Worm (Caenorhabditis elegans): ENCODE data around the gene K02A6.2.

Gene K02A6.2

DNA sequence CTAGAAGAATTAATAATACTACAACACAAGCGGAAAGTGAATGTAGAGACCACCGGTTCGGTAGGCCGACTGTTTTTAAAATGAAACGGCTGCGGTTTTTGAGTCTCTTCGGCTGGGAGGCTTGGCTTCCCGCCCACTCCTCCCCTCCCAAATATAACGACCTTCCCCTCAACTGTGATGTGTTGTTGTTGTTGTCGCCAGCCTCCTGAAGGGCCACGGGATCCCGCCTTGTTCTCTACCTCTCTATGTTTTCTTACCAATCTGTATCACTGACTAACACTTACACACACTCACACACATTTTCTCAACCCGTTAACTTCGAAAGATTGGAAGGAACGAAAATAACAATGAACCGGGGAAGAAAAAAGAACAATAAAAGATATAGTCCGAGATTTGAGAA lies 8.7 kb upstream of the K02A6.2 start:
- TF ChIP-seq F13C5.2 (tag; optimal IDR thresholded peaks at IDR 0.05), result no peak
- no peak for TF ChIP-seq tra-4 (tag; optimal IDR thresholded peaks at IDR 0.05)
- no peak for TF ChIP-seq hmbx-1 (tag; optimal IDR thresholded peaks at IDR 0.05)
- TF ChIP-seq ets-7 (tag; optimal IDR thresholded peaks at IDR 0.05), result no peak
- TF ChIP-seq hmg-4 (GFP tag; optimal IDR thresholded peaks at IDR 0.05), result no peak
- TF ChIP-seq hnd-1 (tag; optimal IDR thresholded peaks at IDR 0.05), result no peak
- TF ChIP-seq ceh-36 (tag; optimal IDR thresholded peaks at IDR 0.05), result no peak
- TF ChIP-seq tbx-11 (GFP tag; IDR thresholded peaks at IDR 0.05), result no peak
- no peak for TF ChIP-seq aly-1 (tag; optimal IDR thresholded peaks at IDR 0.05)

DNA sequence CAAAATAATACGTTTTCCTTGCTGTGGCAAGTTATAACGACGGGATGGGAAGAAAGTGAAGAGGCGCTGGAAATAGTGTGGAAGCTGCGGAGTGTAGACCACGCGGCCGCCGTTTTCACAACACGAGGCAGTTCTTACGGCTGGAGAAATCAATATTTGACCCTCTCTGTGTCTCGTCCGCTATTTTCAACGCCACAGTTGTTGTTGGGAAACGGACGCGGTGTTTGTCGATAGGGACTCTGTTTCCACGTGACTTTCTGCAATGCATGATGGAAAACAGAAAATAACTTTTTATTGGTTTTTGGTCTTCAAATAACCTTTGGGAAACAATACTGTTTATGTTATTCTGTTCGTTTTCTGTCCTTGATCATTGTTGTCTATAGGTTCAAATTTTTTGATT lies 7.0 kb upstream of the K02A6.2 start, which contains the start of gene K02A6.3:
K02A6.3 (minus strand) TSS at position 74 of the 400 bp plus-strand sequence.
- TF ChIP-seq ets-7 (tag; optimal IDR thresholded peaks at IDR 0.05) (no peak), tbx-37 (GFP tag; conservative IDR thresholded peaks at IDR 0.05) (no peak), flt-1 (GFP tag; IDR thresholded peaks at IDR 0.05) (no peak), ama-1 (optimal IDR thresholded peaks at IDR 0.05) (no peak), hmg-4 (GFP tag; optimal IDR thresholded peaks at IDR 0.05) (no peak), ceh-36 (tag; optimal IDR thresholded peaks at IDR 0.05) (no peak), tra-4 (tag; optimal IDR thresholded peaks at IDR 0.05) (no peak), scrt-1 (GFP tag; IDR thresholded peaks at IDR 0.05) (no peak), sea-1 (GFP tag; conservative IDR thresholded peaks at IDR 0.05) (no peak), hnd-1 (tag; optimal IDR thresholded peaks at IDR 0.05) (no peak), hmbx-1 (tag; optimal IDR thresholded peaks at IDR 0.05) (no peak), F13C5.2 (tag; optimal IDR thresholded peaks at IDR 0.05) (no peak), ceh-13 (GFP tag; optimal IDR thresholded peaks at IDR 0.05) (no peak)

DNA sequence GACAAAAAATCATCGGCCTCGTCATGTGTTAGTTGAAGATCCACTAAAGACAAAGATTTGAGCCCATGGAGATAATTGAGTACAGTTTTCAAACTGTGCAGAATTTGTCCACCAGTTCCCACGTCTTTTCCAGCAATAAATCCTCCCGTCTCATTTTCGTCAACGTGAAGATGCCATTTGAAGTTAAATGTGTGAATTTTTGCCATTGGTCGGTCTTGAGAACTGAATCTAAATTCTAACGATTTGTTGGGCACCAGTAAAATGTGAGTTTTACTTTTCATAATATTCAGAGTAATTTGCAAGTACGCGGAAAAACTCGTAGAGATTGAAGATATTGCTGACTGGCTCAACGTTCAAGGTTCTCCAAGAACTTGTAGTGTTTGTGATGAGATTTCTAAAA lies 5.8 kb upstream of the K02A6.2 start:
- TF ChIP-seq ceh-13 (GFP tag; optimal IDR thresholded peaks at IDR 0.05), result no peak
- no peak for TF ChIP-seq tbx-37 (GFP tag; conservative IDR thresholded peaks at IDR 0.05)
- no peak for TF ChIP-seq ets-7 (tag; optimal IDR thresholded peaks at IDR 0.05)
- TF ChIP-seq flt-1 (GFP tag; IDR thresholded peaks at IDR 0.05), result no peak

DNA sequence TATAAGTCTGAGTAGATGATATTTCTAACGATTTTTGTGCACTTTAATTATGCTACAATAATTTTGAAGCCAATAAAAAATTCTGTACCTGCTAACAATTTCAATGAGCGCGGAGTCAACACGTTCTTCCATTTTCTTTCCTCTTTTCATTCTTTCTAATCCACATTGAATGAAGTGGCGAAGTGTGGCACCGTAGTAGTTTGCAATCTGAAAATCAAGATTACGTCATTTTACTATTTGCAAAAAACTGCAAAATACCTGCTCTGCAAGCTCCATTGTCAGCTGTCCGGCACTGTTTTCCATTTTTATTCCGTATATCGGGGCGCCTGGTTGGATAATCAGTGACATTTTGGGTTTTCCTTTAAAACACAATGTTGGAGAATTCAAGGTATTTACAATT lies 4.4 kb upstream of the K02A6.2 start:
- TF ChIP-seq ceh-13 (GFP tag; optimal IDR thresholded peaks at IDR 0.05) (no peak), pes-1 (GFP tag; IDR thresholded peaks at IDR 0.05) (no peak), hmg-4 (GFP tag; optimal IDR thresholded peaks at IDR 0.05) (no peak), flt-1 (GFP tag; IDR thresholded peaks at IDR 0.05) (no peak), tbx-11 (GFP tag; IDR thresholded peaks at IDR 0.05) (no peak), tbx-37 (GFP tag; conservative IDR thresholded peaks at IDR 0.05) (no peak), F13C5.2 (tag; optimal IDR thresholded peaks at IDR 0.05) (no peak), ama-1 (optimal IDR thresholded peaks at IDR 0.05) (no peak), hnd-1 (tag; optimal IDR thresholded peaks at IDR 0.05) (no peak), scrt-1 (GFP tag; IDR thresholded peaks at IDR 0.05) (no peak), ceh-36 (tag; optimal IDR thresholded peaks at IDR 0.05) (no peak), B0310.2 (tag; optimal IDR thresholded peaks at IDR 0.05) (no peak), hmbx-1 (tag; optimal IDR thresholded peaks at IDR 0.05) (no peak), sea-1 (GFP tag; conservative IDR thresholded peaks at IDR 0.05) (no peak), ets-7 (tag; optimal IDR thresholded peaks at IDR 0.05) (no peak), aly-1 (tag; optimal IDR thresholded peaks at IDR 0.05) (no peak), tra-4 (tag; optimal IDR thresholded peaks at IDR 0.05) (no peak)

DNA sequence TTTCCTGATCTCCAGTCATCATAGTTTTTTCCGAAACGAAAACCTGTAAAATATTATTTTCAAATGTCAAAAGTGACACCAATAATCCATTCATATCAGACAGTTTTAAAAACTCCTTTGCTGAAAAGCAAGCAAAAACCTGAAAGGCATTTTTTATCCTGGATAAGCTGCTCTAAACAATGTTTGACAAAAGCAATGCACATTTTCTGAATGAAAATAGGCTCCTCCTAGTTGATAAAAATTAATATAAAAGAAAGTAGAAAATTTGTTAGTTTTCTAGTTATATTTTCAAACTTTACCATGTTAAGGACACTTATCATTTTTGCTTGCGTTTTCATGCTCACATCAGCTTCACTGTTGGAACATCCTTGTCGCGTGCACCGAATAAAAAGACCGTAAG lies 5.4 kb downstream of the K02A6.2 start, which contains the start of gene K02A6.1:
K02A6.1 (plus strand) TSS at position 301 of the 400 bp plus-strand sequence.
- no peak for TF ChIP-seq hmg-4 (GFP tag; optimal IDR thresholded peaks at IDR 0.05)

DNA sequence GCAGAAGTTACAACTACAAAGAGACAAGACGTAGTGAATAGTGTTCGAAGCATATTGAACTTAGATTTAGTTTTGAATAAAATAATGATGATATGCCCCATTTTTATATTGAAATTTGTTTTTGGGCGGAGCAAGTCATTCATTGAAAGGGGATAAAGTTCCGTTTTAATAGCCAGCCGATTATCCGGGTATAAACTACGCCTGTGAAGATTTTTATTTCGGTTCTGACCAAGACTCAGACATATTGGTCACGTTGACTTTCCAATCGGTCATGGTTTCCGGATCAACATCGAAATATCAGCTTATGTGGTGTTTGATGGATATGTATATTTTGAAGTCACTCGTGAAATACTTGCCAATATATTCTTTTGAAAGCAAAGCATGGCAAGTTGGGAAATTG lies 6.2 kb downstream of the K02A6.2 start, which contains the start of gene K02A6.4:
K02A6.4 (minus strand) TSS at position 101 of the 400 bp plus-strand sequence.
- no peak for TF ChIP-seq aly-1 (tag; optimal IDR thresholded peaks at IDR 0.05)
- no peak for TF ChIP-seq flt-1 (GFP tag; IDR thresholded peaks at IDR 0.05)
- no peak for TF ChIP-seq scrt-1 (GFP tag; IDR thresholded peaks at IDR 0.05)
- TF ChIP-seq hnd-1 (tag; optimal IDR thresholded peaks at IDR 0.05), result no peak
- no peak for TF ChIP-seq ama-1 (optimal IDR thresholded peaks at IDR 0.05)
- TF ChIP-seq ets-7 (tag; optimal IDR thresholded peaks at IDR 0.05), result no peak
- no peak for TF ChIP-seq pes-1 (GFP tag; IDR thresholded peaks at IDR 0.05)
- no peak for TF ChIP-seq tra-4 (tag; optimal IDR thresholded peaks at IDR 0.05)
- TF ChIP-seq ceh-13 (GFP tag; optimal IDR thresholded peaks at IDR 0.05), result no peak
- TF ChIP-seq tbx-11 (GFP tag; IDR thresholded peaks at IDR 0.05), result no peak
- no peak for TF ChIP-seq hmg-4 (GFP tag; optimal IDR thresholded peaks at IDR 0.05)
- TF ChIP-seq B0310.2 (tag; optimal IDR thresholded peaks at IDR 0.05), result no peak
- no peak for TF ChIP-seq F13C5.2 (tag; optimal IDR thresholded peaks at IDR 0.05)
- no peak for TF ChIP-seq sea-1 (GFP tag; conservative IDR thresholded peaks at IDR 0.05)
- no peak for TF ChIP-seq tbx-37 (GFP tag; conservative IDR thresholded peaks at IDR 0.05)

DNA sequence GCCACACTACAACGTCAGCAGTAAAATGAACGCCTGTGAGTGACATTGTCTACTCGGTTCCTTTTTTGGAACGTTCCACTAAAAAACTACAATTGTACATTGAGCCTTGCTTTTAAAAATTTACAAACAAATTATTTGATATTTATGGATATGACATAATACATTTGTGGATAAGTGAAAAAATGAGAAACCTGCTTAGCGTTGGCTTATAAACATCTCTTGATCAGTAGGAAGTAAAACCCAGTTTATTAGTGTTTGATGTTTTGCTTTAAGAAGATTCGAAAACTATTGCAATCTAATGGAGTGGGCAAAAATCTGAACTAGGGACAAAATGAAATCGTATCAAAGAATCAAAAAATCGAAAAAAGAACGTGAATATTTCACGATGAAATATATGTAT lies 7.9 kb downstream of the K02A6.2 start:
- TF ChIP-seq tbx-37 (GFP tag; conservative IDR thresholded peaks at IDR 0.05) (no peak), hmbx-1 (tag; optimal IDR thresholded peaks at IDR 0.05) (no peak), ceh-13 (GFP tag; optimal IDR thresholded peaks at IDR 0.05) (no peak), tbx-11 (GFP tag; IDR thresholded peaks at IDR 0.05) (no peak), F13C5.2 (tag; optimal IDR thresholded peaks at IDR 0.05) (no peak), ama-1 (optimal IDR thresholded peaks at IDR 0.05) (no peak), scrt-1 (GFP tag; IDR thresholded peaks at IDR 0.05) (no peak), hnd-1 (tag; optimal IDR thresholded peaks at IDR 0.05) (no peak), ceh-36 (tag; optimal IDR thresholded peaks at IDR 0.05) (no peak), tra-4 (tag; optimal IDR thresholded peaks at IDR 0.05) (no peak), B0310.2 (tag; optimal IDR thresholded peaks at IDR 0.05) (no peak), hmg-4 (GFP tag; optimal IDR thresholded peaks at IDR 0.05) (no peak), flt-1 (GFP tag; IDR thresholded peaks at IDR 0.05) (no peak), sea-1 (GFP tag; conservative IDR thresholded peaks at IDR 0.05) (no peak), ets-7 (tag; optimal IDR thresholded peaks at IDR 0.05) (no peak), aly-1 (tag; optimal IDR thresholded peaks at IDR 0.05) (no peak), pes-1 (GFP tag; IDR thresholded peaks at IDR 0.05) (no peak)

Data from whole organism, early embryonic.